Worm (Caenorhabditis elegans): Measurements from ENCODE around the gene sru-12.
"Not testable (repeated sequence)": the region's sequence is repeated elsewhere in the genome, so short reads cannot be mapped to it uniquely, and the experiment has no call there.

The sru-12 gene

DNA sequence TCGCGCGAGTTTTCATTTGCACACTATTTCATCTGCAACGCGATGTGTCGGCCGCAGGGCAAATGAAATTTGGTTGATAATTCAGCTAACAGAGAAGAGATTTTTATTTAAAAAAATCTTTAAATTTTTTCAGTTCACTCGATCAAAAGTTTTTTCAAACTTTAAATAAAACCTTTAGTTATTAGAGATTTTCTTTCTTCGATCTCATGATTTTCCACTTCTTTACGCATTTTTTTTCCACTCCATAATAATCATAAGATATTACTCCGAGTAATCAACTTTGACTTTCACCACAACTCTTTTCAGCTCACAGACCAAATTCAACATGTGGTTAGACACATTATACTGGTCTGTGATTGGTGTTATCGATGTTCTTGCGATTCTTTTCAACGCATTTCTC lies 8.3 kb upstream of the sru-12 start, which contains the start of gene srd-10:
Gene srd-10, plus strand, starts transcription at position 301 of the 400 bp plus-strand sequence.
- TF ChIP-seq mdl-1 (tag; optimal IDR thresholded peaks at IDR 0.05) (no peak), lin-29 (GFP tag; IDR thresholded peaks at IDR 0.05) (no peak), aha-1 (tag) (peak; percentile 46), ctbp-1 (GFP tag; IDR thresholded peaks at IDR 0.05) (no peak)

- TF ChIP-seq nhr-102 (tag; optimal IDR thresholded peaks at IDR 0.05) (peak; percentile 94), dmd-9 (GFP tag; IDR thresholded peaks at IDR 0.05) (no peak), attf-4 (tag; optimal IDR thresholded peaks at IDR 0.05) (no peak), unc-62 (GFP tag; optimal IDR thresholded peaks at IDR 0.05 in 1 of 2) (peak in 1 of 2 experiments; percentile 76), unc-62 (tag; optimal IDR thresholded peaks at IDR 0.05) (no peak), lin-15B (tag; optimal IDR thresholded peaks at IDR 0.05) (no peak), mxl-2 (GFP tag; conservative IDR thresholded peaks at IDR 0.05) (no peak)
Measured at ce11 chrIV:13575673-13576072, 7.3 kb upstream of the sru-12 start.

DNA sequence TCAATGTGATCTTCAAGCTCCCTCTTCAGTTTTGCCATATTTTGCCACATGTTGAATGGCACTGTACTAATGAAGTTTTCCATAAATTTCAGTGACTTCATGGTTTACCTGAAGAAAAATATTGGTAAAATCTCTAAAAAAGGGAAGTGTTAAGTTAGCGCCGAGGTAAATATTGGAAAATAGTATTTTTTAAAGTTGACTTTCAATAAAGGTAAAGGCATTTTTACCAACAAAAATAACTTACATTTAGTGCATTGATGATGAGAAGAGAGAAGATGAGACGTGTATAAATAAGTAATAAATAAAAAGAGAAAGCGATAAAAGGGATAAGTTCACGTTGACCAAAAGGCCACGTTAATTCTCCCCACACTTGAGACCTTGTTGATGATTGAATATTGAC lies 4.8 kb upstream of the sru-12 start, which contains the start of gene Y45F10B.8:
Gene Y45F10B.8, minus strand, starts transcription at position 101 of the 400 bp plus-strand sequence.
- TF ChIP-seq spr-1, lin-39, ztf-11 (tag; optimal IDR thresholded peaks at IDR 0.05): not testable (repeated sequence)

- TF ChIP-seq egl-27 (tag; optimal IDR thresholded peaks at IDR 0.05); sdz-12 (GFP tag; optimal IDR thresholded peaks at IDR 0.05); hmg-1.1 (GFP tag; IDR thresholded peaks at IDR 0.05): not testable (repeated sequence)
Measured at ce11 chrIV:13578953-13579352, 4.1 kb upstream of the sru-12 start, which contains the start of gene sru-16. Gene sru-16, plus strand, starts transcription at chrIV:13579253.

- TF ChIP-seq daf-12 (tag; optimal IDR thresholded peaks at IDR 0.05) (no peak), nhr-25 (tag; optimal IDR thresholded peaks at IDR 0.05; ENCODE audit: borderline replicate concordance, insufficient read depth) (no peak), snpc-4 (tag; optimal IDR thresholded peaks at IDR 0.05) (no peak), aly-2 (tag; optimal IDR thresholded peaks at IDR 0.05) (no peak), nhr-28 (tag; optimal IDR thresholded peaks at IDR 0.05) (no peak), lin-1 (GFP tag; IDR thresholded peaks at IDR 0.05) (no peak), D1046.2 (GFP tag; IDR thresholded peaks at IDR 0.05) (no peak), unc-39 (tag; optimal IDR thresholded peaks at IDR 0.05) (no peak), zip-2 (tag; optimal IDR thresholded peaks at IDR 0.05) (no peak), vab-7 (GFP tag; IDR thresholded peaks at IDR 0.05) (no peak), snpc-1.2 (GFP tag; IDR thresholded peaks at IDR 0.05) (no peak), ceh-82 (tag; optimal IDR thresholded peaks at IDR 0.05) (no peak), mxl-2 (GFP tag; conservative IDR thresholded peaks at IDR 0.05) (no peak), ztf-11 (tag; optimal IDR thresholded peaks at IDR 0.05) (no peak)
Measured at ce11 chrIV:13584646-13585045, 1.6 kb downstream of the sru-12 start, which contains the start of gene sru-11. Gene sru-11, plus strand, starts transcription at chrIV:13584946.

DNA sequence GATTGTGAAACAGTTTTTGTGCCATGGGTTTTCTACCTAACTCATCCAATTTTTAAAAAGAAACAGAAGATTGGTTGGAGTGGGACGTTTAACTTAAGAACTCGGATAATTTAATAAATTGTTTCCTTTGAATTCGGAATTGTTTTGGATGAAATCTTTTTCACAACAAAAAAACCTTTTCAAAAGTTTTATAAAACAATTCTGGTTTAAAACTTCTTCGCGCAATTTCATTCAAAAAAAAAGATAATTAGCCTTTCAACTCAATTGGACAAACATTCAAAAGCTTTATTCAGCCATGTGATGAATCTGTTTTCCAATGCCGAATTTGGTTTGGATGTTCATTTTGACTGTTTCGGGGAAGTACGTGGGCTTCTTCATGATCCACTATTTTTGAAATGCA lies 4.2 kb downstream of the sru-12 start, which contains the start of gene Y45F10B.12:
Gene Y45F10B.12, plus strand, starts transcription at position 301 of the 400 bp plus-strand sequence.
- TF ChIP-seq Y105C5A.15 (GFP tag; IDR thresholded peaks at IDR 0.05) (no peak), daf-16 (GFP tag; optimal IDR thresholded peaks at IDR 0.05) (no peak), daf-16 (tag; optimal IDR thresholded peaks at IDR 0.05) (no peak), unc-62 (GFP tag; optimal IDR thresholded peaks at IDR 0.05 in 1 of 2) (peak in 1 of 2 experiments; percentile 85), unc-62 (tag; optimal IDR thresholded peaks at IDR 0.05) (no peak)
